Fruit fly (Drosophila melanogaster) whole organism: ENCODE results near the gene inaE.

Experiments used
- CG8478 ChIP-seq: fragments of >200 bp; optimal IDR thresholded peaks from 2 replicates; lab custom pipeline; 2018; ENCODE audit warnings: inconsistent platforms
- Dll ChIP-seq: fragments of >200 bp; optimal IDR thresholded peaks from 2 replicates; lab custom pipeline; 2017
- pan ChIP-seq: fragments of >200 bp; optimal IDR thresholded peaks from 2 replicates; lab custom pipeline; 2017

DNA sequence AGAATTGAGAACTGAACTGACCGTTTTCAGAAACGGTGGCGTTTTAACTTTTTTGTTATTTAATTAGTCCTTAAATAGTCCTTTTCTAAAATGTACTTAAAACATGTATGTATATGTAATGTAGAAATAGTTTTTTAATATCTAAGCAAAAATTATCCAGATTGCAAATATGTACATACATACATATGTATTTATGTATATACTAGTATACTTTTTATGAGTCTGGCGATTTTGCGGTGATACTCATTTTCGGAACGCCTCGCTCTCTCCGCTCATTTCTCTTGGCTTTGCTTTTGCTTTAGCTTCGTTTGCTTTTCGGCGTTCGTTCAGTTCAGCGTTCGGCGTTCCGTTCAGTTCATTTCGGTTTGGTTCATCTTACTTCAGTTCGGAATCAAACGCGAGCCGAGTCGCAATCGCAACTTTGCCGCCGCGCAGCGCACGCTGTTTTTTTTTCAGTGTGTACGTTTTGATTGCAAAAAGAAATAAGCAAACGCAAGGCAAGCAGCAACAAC lies 21.1 kb upstream of the inaE start, which contains the start of gene rdgB:
- TF ChIP-seq CG8478 (lab: Kevin White, UChicago) (no peak), pan (lab: Kevin White, UChicago) (no peak), Dll (lab: Kevin White, UChicago) (no peak)
